Worm (Caenorhabditis elegans): Measurements from ENCODE around the gene mdt-27.

DNA sequence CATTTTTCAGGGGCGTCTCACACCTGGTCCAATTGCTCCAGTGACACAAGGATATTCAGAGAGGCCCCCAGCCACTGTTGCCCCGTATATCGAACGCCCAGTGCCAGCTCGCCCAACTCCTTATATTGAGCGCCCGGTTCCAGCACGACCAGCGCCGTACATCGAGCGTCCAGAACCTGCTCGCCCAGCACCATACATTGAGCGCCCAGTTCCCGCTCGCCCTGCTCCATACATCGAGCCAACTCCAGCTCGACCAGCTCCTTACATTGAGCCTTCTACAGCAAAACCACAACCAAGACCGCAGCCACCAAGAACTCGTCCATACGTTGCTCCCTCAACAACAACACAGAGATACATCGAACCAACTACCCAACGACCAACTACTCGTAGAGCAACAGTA, 9.4 kb upstream of the mdt-27 start:
- no peak for TF ChIP-seq klf-2 (GFP tag; conservative IDR thresholded peaks at IDR 0.05)
- no peak for TF ChIP-seq cog-1 (tag; optimal IDR thresholded peaks at IDR 0.05)

Measured in whole organism, midembryonic.